Worm (Caenorhabditis elegans) whole organism, late embryonic: ENCODE measurements around the gene F49H12.3.

Experiments used
- F13H6.1 ChIP-seq: sonication (generic microtip); optimal IDR thresholded peaks from 2 replicates; lab custom pipeline; 2016; ENCODE audit warnings: missing genetic modification characterization, missing compliant biosample characterization
- ama-1 ChIP-seq: fragments of 150-350 bp; optimal IDR thresholded peaks from 2 replicates; lab custom pipeline; 2014
- ceh-19 ChIP-seq: fragments of 200-800 bp; sonication (Bioruptor generic); optimal IDR thresholded peaks from 2 replicates; lab custom pipeline; 2018; ENCODE audit warnings: mild to moderate bottlenecking, missing genetic modification characterization, missing compliant biosample characterization
- ceh-2 ChIP-seq: sonication (generic microtip); optimal IDR thresholded peaks from 2 replicates; lab custom pipeline; 2016; ENCODE audit warnings: missing genotype, missing genetic modification characterization, missing compliant biosample characterization
- ceh-45 ChIP-seq: fragments of 200-800 bp; sonication (Bioruptor generic); IDR thresholded peaks from 2 replicates; pipeline ENCODE4 v1.3.6; 2022; ENCODE audit warnings: missing genetic modification reagents, missing genetic modification characterization, missing compliant biosample characterization
- elt-2 ChIP-seq: sonication (generic microtip); optimal IDR thresholded peaks from 2 replicates; lab custom pipeline; 2016; ENCODE audit warnings: missing genetic modification reagents, missing genetic modification characterization, missing compliant biosample characterization
- ets-4 ChIP-seq: sonication (generic microtip); optimal IDR thresholded peaks from 2 replicates; lab custom pipeline; 2016; ENCODE audit warnings: missing genetic modification characterization, missing compliant biosample characterization
- hlh-15 ChIP-seq: sonication (generic microtip); optimal IDR thresholded peaks from 2 replicates; lab custom pipeline; 2016; ENCODE audit warnings: missing genetic modification characterization, missing compliant biosample characterization
- nhr-11 ChIP-seq: fragments of 150-350 bp; optimal IDR thresholded peaks from 2 replicates; lab custom pipeline; 2014; ENCODE audit warnings: missing biosample characterization, missing genetic modification characterization
- sox-4 ChIP-seq: sonication (generic microtip); optimal IDR thresholded peaks from 2 replicates; lab custom pipeline; 2017; ENCODE audit warnings: mild to moderate bottlenecking, missing genetic modification characterization, inconsistent platforms, missing compliant biosample characterization
- unc-42 ChIP-seq: sonication (generic microtip); optimal IDR thresholded peaks from 2 replicates; lab custom pipeline; 2016; ENCODE audit warnings: missing genotype, missing genetic modification characterization, missing compliant biosample characterization
- unc-86 ChIP-seq: sonication (generic microtip); optimal IDR thresholded peaks from 2 replicates; lab custom pipeline; 2016; ENCODE audit warnings: missing genetic modification characterization, missing compliant biosample characterization

- TF ChIP-seq hlh-15 (tag; lab: Kevin White, UChicago) (no peak), elt-2 (tag; lab: Kevin White, UChicago) (no peak), unc-42 (tag; lab: Kevin White, UChicago) (peak; percentile 74), nhr-11 (tag; lab: Kevin White, UChicago) (no peak), ama-1 (no peak), F13H6.1 (no peak), ceh-45 (GFP tag; lab: Robert Waterston, UW) (no peak), sox-4 (no peak), ets-4 (no peak), ceh-2 (tag; lab: Kevin White, UChicago) (no peak), unc-86 (no peak), ceh-19 (GFP tag; lab: Kevin White, UChicago) (no peak)
These were observed 38.6 kb upstream of the F49H12.3 start for ce11 chrX:2045603-2046002.
